Fruit fly (Drosophila melanogaster): ENCODE data around the gene CG32700.

dm6 chrX:9511224-9511623 lies 39.4 kb downstream of the CG32700 start, which contains the start of gene CG34028:
- TF ChIP-seq GATAd (GFP tag; optimal IDR thresholded peaks at IDR 0.05) (no peak), h (GFP tag; optimal IDR thresholded peaks at IDR 0.05) (no peak), pan (optimal IDR thresholded peaks at IDR 0.05) (no peak), sv (GFP tag; optimal IDR thresholded peaks at IDR 0.05) (no peak), Hr78 (GFP tag; optimal IDR thresholded peaks at IDR 0.05) (no peak), dsf (GFP tag; optimal IDR thresholded peaks at IDR 0.05; ENCODE audit: borderline replicate concordance) (no peak), Mio (GFP tag; optimal IDR thresholded peaks at IDR 0.05) (no peak), lola (GFP tag; optimal IDR thresholded peaks at IDR 0.05) (no peak), psq (GFP tag; optimal IDR thresholded peaks at IDR 0.05) (no peak), Abd-B (GFP tag; optimal IDR thresholded peaks at IDR 0.05) (no peak), Hr83 (GFP tag; optimal IDR thresholded peaks at IDR 0.05; ENCODE audit: poor library complexity, severe bottlenecking) (no peak)
